Worm (Caenorhabditis elegans) whole organism, L4 larva: ENCODE data around the gene Y37A1A.2.

ENCODE experiments used
- ces-1 ChIP-seq: fragments of 150-350 bp; sonication (generic microtip); optimal IDR thresholded peaks from 4 replicates; lab custom pipeline; 2014; ENCODE audit warnings: missing biosample characterization, missing genetic modification reagents, missing genetic modification characterization
- lin-39 ChIP-seq: fragments of 150-350 bp; optimal IDR thresholded peaks from 2 replicates; lab custom pipeline; 2014; ENCODE audit warnings: missing biosample characterization, missing genetic modification reagents, missing genetic modification characterization
- nhr-25 ChIP-seq: sonication (generic microtip); optimal IDR thresholded peaks from 2 replicates; lab custom pipeline; 2017; ENCODE audit warnings: missing genetic modification characterization, mild to moderate bottlenecking, missing compliant biosample characterization, antibody characterized with exemption, moderate library complexity, borderline replicate concordance; ENCODE audit not compliant: insufficient read depth
- nhr-28 ChIP-seq: fragments of 150-350 bp; optimal IDR thresholded peaks from 2 replicates; lab custom pipeline; 2014; ENCODE audit warnings: missing biosample characterization, missing genetic modification characterization
- nhr-41 ChIP-seq: fragments of 200-800 bp; sonication (Bioruptor generic); IDR thresholded peaks from 2 replicates; pipeline ENCODE4 v1.3.6; 2022; ENCODE audit warnings: missing genetic modification reagents, missing genetic modification characterization, missing compliant biosample characterization
- sdz-12 ChIP-seq: fragments of 200-800 bp; sonication (Bioruptor generic); optimal IDR thresholded peaks from 2 replicates; lab custom pipeline; 2018; ENCODE audit warnings: mild to moderate bottlenecking, missing genetic modification characterization, missing compliant biosample characterization
- spr-3 ChIP-seq: fragments of 200-800 bp; sonication (Bioruptor generic); optimal IDR thresholded peaks from 2 replicates; lab custom pipeline; 2018; ENCODE audit warnings: mild to moderate bottlenecking, missing genetic modification characterization, missing compliant biosample characterization
- ztf-11 ChIP-seq: fragments of 150-350 bp; optimal IDR thresholded peaks from 2 replicates; lab custom pipeline; 2014; ENCODE audit warnings: missing biosample characterization, missing genetic modification characterization

DNA sequence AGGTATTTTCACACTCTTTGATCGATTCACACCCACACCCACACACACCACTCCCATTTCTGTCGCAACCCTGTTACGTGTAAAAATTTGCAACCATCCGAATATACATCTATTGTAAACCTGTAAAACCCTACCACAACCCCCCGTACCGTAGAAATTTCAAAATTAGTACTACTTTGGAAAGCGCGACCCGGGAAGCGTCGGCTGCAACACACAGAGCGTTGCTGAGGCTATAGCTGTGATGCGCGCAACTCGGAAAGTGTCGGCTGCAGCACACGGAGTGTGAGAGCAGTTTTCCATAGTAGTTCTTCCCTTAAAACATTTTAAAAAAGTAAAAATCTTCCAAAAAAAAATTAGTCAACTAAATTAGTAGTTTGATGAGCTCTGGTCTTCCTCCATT is 19.7 kb downstream of the Y37A1A.2 start:
- TF ChIP-seq nhr-28 (tag; lab: Kevin White, UChicago) (no peak), sdz-12 (no peak), spr-3 (GFP tag; lab: Kevin White, UChicago) (no peak), nhr-41 (GFP tag; lab: Robert Waterston, UW) (no peak), ces-1 (GFP tag; lab: Kevin White, UChicago) (no peak), ztf-11 (tag; lab: Kevin White, UChicago) (no peak), lin-39 (tag; lab: Kevin White, UChicago) (no peak), nhr-25 (no peak)
